Fruit fly (Drosophila melanogaster) whole organism, wandering third instar larva: Measurements from ENCODE around the gene Brr2.

Experiments used
- CG9705 ChIP-seq: fragments of 200-800 bp; sonication (Bioruptor generic); optimal IDR thresholded peaks from 2 replicates; lab custom pipeline; 2018; ENCODE audit warnings: missing biosample characterization, mild to moderate bottlenecking, missing genetic modification characterization
- Dfd ChIP-seq: fragments of >200 bp; optimal IDR thresholded peaks from 2 replicates; lab custom pipeline; 2017; ENCODE audit warnings: missing biosample characterization, missing genetic modification characterization
- Hnf4 ChIP-seq: fragments of 200-800 bp; sonication (Bioruptor generic); optimal IDR thresholded peaks from 2 replicates; lab custom pipeline; 2016; ENCODE audit warnings: missing biosample characterization, mild to moderate bottlenecking, missing genetic modification characterization
- Hr78 ChIP-seq: fragments of >200 bp; optimal IDR thresholded peaks from 2 replicates; lab custom pipeline; 2017; ENCODE audit warnings: missing biosample characterization, missing genetic modification characterization
- Hr83 ChIP-seq: fragments of 200-300 bp; sonication (Bioruptor generic); optimal IDR thresholded peaks from 2 replicates; lab custom pipeline; 2016; ENCODE audit warnings: missing biosample characterization, mild to moderate bottlenecking, missing genetic modification characterization, moderate library complexity; ENCODE audit not compliant: poor library complexity, severe bottlenecking
- Jra ChIP-seq: sonication (Bioruptor generic); optimal IDR thresholded peaks from 2 replicates; lab custom pipeline; 2016; ENCODE audit warnings: missing biosample characterization, missing genetic modification characterization
- Rel ChIP-seq, 2 experiments: fragments of 200-800 bp; sonication (Bioruptor generic) in 1 of 2; optimal IDR thresholded peaks; 2 replicates in 1 of 2; 3 replicates in 1 of 2; lab custom pipeline; 2016 to 2019; ENCODE audit warnings: mild to moderate bottlenecking in 2 of 2, missing biosample characterization in 2 of 2, missing genetic modification characterization in 2 of 2, moderate library complexity in 1 of 2
- br ChIP-seq: fragments of 200-800 bp; sonication (Bioruptor generic); optimal IDR thresholded peaks from 2 replicates; lab custom pipeline; 2016; ENCODE audit warnings: missing biosample characterization, missing genetic modification characterization
- dsf ChIP-seq: sonication (Bioruptor generic); optimal IDR thresholded peaks from 2 replicates; lab custom pipeline; 2016; ENCODE audit warnings: missing biosample characterization, missing genetic modification characterization, borderline replicate concordance
- h ChIP-seq: fragments of 200-800 bp; sonication (Bioruptor generic); optimal IDR thresholded peaks from 3 replicates; lab custom pipeline; 2016; ENCODE audit warnings: missing biosample characterization, mild to moderate bottlenecking, missing genetic modification characterization
- lola ChIP-seq: fragments of >200 bp; optimal IDR thresholded peaks from 2 replicates; lab custom pipeline; 2017; ENCODE audit warnings: missing biosample characterization, missing genetic modification characterization
- pan ChIP-seq: fragments of >200 bp; optimal IDR thresholded peaks from 2 replicates; lab custom pipeline; 2017
- sv ChIP-seq: fragments of 200-800 bp; sonication (Bioruptor generic); optimal IDR thresholded peaks from 3 replicates; lab custom pipeline; 2016; ENCODE audit warnings: missing biosample characterization, missing genetic modification characterization
- woc ChIP-seq: sonication (Bioruptor generic); optimal IDR thresholded peaks from 2 replicates; lab custom pipeline; 2016; ENCODE audit warnings: missing biosample characterization, mild to moderate bottlenecking, missing genetic modification characterization

dm6 chr3L:15975068-15975467 lies 7.4 kb upstream of the Brr2 start, which contains the start of gene CG17026:
- TF ChIP-seq lola (GFP tag; lab: Kevin White, UChicago) = no peak
- TF ChIP-seq Dfd (GFP tag; lab: Kevin White, UChicago) = no peak
- TF ChIP-seq sv (GFP tag; lab: Kevin White, UChicago) = no peak
- TF ChIP-seq Jra = no peak
- TF ChIP-seq br (GFP tag; lab: Kevin White, UChicago) = no peak
- no peak for TF ChIP-seq dsf (GFP tag; lab: Kevin White, UChicago)
- TF ChIP-seq pan = no peak
- no peak for TF ChIP-seq Hnf4 (GFP tag; lab: Kevin White, UChicago)
- no peak for TF ChIP-seq Hr83 (GFP tag; lab: Kevin White, UChicago)
- no peak for TF ChIP-seq h (GFP tag; lab: Kevin White, UChicago)
- no peak for TF ChIP-seq Hr78 (GFP tag; lab: Kevin White, UChicago)
- TF ChIP-seq Rel (GFP tag; optimal IDR thresholded peaks at IDR 0.05; lab: Kevin White, UChicago) = no peak
- TF ChIP-seq Rel (tag; optimal IDR thresholded peaks at IDR 0.05; lab: Kevin White, UChicago) = no peak
- TF ChIP-seq CG9705 (GFP tag; lab: Kevin White, UChicago) = no peak
- no peak for TF ChIP-seq woc
